Fruit fly (Drosophila melanogaster): Measurements from ENCODE around the gene CG6040.

The CG6040 gene

DNA sequence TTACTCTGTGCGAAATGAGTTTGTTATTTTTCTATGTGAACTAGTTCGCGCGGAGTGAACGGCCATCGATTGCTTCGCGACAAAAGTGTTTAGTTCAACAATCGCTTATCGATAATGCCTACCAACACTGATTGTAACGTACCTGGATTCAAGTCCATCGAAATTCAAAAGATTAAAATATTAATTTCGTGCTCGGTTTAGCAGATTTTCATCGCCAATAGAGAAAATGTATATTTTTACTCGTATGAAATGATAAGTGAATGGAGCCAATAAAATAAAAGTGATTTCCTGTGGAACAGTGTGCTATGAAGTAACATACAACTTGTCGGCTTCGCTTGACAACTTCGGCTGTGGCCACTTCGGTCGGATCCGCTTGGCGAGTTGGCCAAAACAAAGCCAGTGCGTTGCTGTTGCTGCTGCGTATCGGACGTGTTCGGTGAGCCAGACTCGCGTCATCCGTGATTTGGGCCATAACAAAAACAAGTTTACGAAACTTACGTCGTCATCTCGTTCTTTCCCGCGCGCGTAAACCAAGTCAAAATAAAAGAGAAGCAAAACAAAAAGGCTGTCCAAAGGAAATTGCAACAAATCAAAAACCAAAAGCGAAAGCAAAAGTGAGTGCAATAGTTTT lies 83.6 kb downstream of the CG6040 start, which contains the start of the genes CG5555 and myd:
CG5555 (minus strand) TSS at position 276 of the 631 bp plus-strand sequence.
myd (plus strand) TSS at position 397 of the 631 bp plus-strand sequence.
- no peak for TF ChIP-seq Hr83 (GFP tag; optimal IDR thresholded peaks at IDR 0.05; ENCODE audit: poor library complexity, severe bottlenecking)
- no peak for TF ChIP-seq N (GFP tag; optimal IDR thresholded peaks at IDR 0.05)
- no peak for TF ChIP-seq pan (optimal IDR thresholded peaks at IDR 0.05)
- TF ChIP-seq woc (GFP tag; optimal IDR thresholded peaks at IDR 0.05) = peak; percentile 27
- peak; percentile 54 for TF ChIP-seq CG32264 (GFP tag; optimal IDR thresholded peaks at IDR 0.05)
- peak; percentile 78 for TF ChIP-seq Hnf4 (GFP tag; optimal IDR thresholded peaks at IDR 0.05)
- TF ChIP-seq sv (GFP tag; optimal IDR thresholded peaks at IDR 0.05) = peak; percentile 10
- TF ChIP-seq Hr78 (GFP tag; optimal IDR thresholded peaks at IDR 0.05) = no peak
- TF ChIP-seq Rel (GFP tag; optimal IDR thresholded peaks at IDR 0.05) = no peak
- peak; percentile 39 for TF ChIP-seq Rel (tag; optimal IDR thresholded peaks at IDR 0.05)
- peak; percentile 78 for TF ChIP-seq tai (GFP tag; optimal IDR thresholded peaks at IDR 0.05)
- peak; percentile 77 for TF ChIP-seq psq (GFP tag; optimal IDR thresholded peaks at IDR 0.05)
- TF ChIP-seq Abd-B (GFP tag; optimal IDR thresholded peaks at IDR 0.05) = no peak
- TF ChIP-seq CrebA (GFP tag; optimal IDR thresholded peaks at IDR 0.05; ENCODE audit: borderline replicate concordance) = peak; percentile 32
- TF ChIP-seq foxo (GFP tag; optimal IDR thresholded peaks at IDR 0.05) = peak in 1 of 2 experiments; percentile 62
- TF ChIP-seq ey (GFP tag; optimal IDR thresholded peaks at IDR 0.05) = peak; percentile 68
- TF ChIP-seq Dfd (GFP tag; optimal IDR thresholded peaks at IDR 0.05) = no peak
- no peak for TF ChIP-seq Myc (optimal IDR thresholded peaks at IDR 0.05)
- TF ChIP-seq rgr (GFP tag; optimal IDR thresholded peaks at IDR 0.05) = peak; percentile 72
- TF ChIP-seq usp (GFP tag; optimal IDR thresholded peaks at IDR 0.05) = no peak
- peak; percentile 30 for TF ChIP-seq sage (GFP tag; optimal IDR thresholded peaks at IDR 0.05)
- TF ChIP-seq dmrt93B (GFP tag; optimal IDR thresholded peaks at IDR 0.05) = no peak
- no peak for TF ChIP-seq CG9705 (GFP tag; optimal IDR thresholded peaks at IDR 0.05)
- TF ChIP-seq GATAd (GFP tag; optimal IDR thresholded peaks at IDR 0.05) = peak; percentile 7
- TF ChIP-seq Jra (GFP tag; optimal IDR thresholded peaks at IDR 0.05) = peak; percentile 47
- peak; percentile 39 for TF ChIP-seq dsf (GFP tag; optimal IDR thresholded peaks at IDR 0.05; ENCODE audit: borderline replicate concordance)
- peak; percentile 64 for TF ChIP-seq OdsH (GFP tag; optimal IDR thresholded peaks at IDR 0.05)
- peak; percentile 20 for TF ChIP-seq Vsx2 (GFP tag; optimal IDR thresholded peaks at IDR 0.05; ENCODE audit: partially characterized antibody)
- peak; percentile 80 for TF ChIP-seq brk (GFP tag; optimal IDR thresholded peaks at IDR 0.05)
- no peak for TF ChIP-seq lola (GFP tag; optimal IDR thresholded peaks at IDR 0.05)
- no peak for TF ChIP-seq Mio (GFP tag; optimal IDR thresholded peaks at IDR 0.05)
- peak; percentile 82 for TF ChIP-seq h (GFP tag; optimal IDR thresholded peaks at IDR 0.05)
- no peak for TF ChIP-seq dl (GFP tag; optimal IDR thresholded peaks at IDR 0.05; ENCODE audit: insufficient read depth in 1 of 2, partially characterized antibody in 2 of 2)
- peak; percentile 52 for TF ChIP-seq HLH106 (tag; optimal IDR thresholded peaks at IDR 0.05)
- TF ChIP-seq Dif (GFP tag; optimal IDR thresholded peaks at IDR 0.05; ENCODE audit: partially characterized antibody) = peak; percentile 51
- no peak for TF ChIP-seq jim (GFP tag; optimal IDR thresholded peaks at IDR 0.05)
- peak; percentile 64 for TF ChIP-seq br (GFP tag; optimal IDR thresholded peaks at IDR 0.05)
- peak; percentile 54 for TF ChIP-seq Sp1 (GFP tag; optimal IDR thresholded peaks at IDR 0.05)
- peak; percentile 90 for TF ChIP-seq fru (GFP tag; optimal IDR thresholded peaks at IDR 0.05)

DNA sequence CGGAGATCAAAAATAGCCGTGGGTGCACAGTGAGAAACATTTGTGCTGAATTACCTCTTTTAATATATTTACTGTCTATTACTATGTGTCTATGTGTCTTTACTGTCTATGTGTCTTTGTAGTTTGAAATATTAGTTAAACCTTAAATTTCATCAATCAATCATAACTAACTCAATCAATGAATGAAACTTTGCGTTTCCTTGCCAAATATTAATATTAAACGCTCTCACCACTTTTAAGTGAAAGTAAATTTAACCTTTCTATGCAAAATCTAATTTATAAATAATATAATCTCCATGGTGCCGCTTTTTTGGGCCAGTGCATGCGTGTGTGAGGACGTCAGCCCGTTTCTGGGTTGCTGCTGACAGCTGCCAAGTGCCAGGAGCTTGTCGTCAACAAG lies 84.5 kb downstream of the CG6040 start:
- TF ChIP-seq woc (GFP tag; optimal IDR thresholded peaks at IDR 0.05) (peak; percentile 42), Sp1 (GFP tag; optimal IDR thresholded peaks at IDR 0.05) (peak; percentile 68), tai (GFP tag; optimal IDR thresholded peaks at IDR 0.05) (peak; percentile 25), fru (GFP tag; optimal IDR thresholded peaks at IDR 0.05) (peak; percentile 68), dmrt93B (GFP tag; optimal IDR thresholded peaks at IDR 0.05) (peak; percentile 58), Rel (GFP tag; optimal IDR thresholded peaks at IDR 0.05) (no peak), Rel (tag; optimal IDR thresholded peaks at IDR 0.05) (no peak), sv (GFP tag; optimal IDR thresholded peaks at IDR 0.05) (no peak), br (GFP tag; optimal IDR thresholded peaks at IDR 0.05) (peak; percentile 56), h (GFP tag; optimal IDR thresholded peaks at IDR 0.05) (peak; percentile 84), foxo (GFP tag; optimal IDR thresholded peaks at IDR 0.05) (peak in 1 of 2 experiments; percentile 70), Hnf4 (GFP tag; optimal IDR thresholded peaks at IDR 0.05) (peak; percentile 14), OdsH (GFP tag; optimal IDR thresholded peaks at IDR 0.05) (peak; percentile 73), brk (GFP tag; optimal IDR thresholded peaks at IDR 0.05) (peak; percentile 5), sage (GFP tag; optimal IDR thresholded peaks at IDR 0.05) (no peak), HLH106 (tag; optimal IDR thresholded peaks at IDR 0.05) (peak; percentile 68), pan (optimal IDR thresholded peaks at IDR 0.05) (no peak), ey (GFP tag; optimal IDR thresholded peaks at IDR 0.05) (peak; percentile 61), Vsx2 (GFP tag; optimal IDR thresholded peaks at IDR 0.05; ENCODE audit: partially characterized antibody) (no peak), rgr (GFP tag; optimal IDR thresholded peaks at IDR 0.05) (peak; percentile 62), CG9705 (GFP tag; optimal IDR thresholded peaks at IDR 0.05) (peak; percentile 18), dsf (GFP tag; optimal IDR thresholded peaks at IDR 0.05; ENCODE audit: borderline replicate concordance) (no peak)
